Fruit fly (Drosophila melanogaster): ENCODE measurements around the gene CG17544.

The CG17544 gene

dm6 chr2L:19361632-19362142 is 36.6 kb downstream of the CG17544 start (continued):
- TF ChIP-seq Oli (tag; optimal IDR thresholded peaks at IDR 0.05) (peak; percentile 13), CoRest (tag; optimal IDR thresholded peaks at IDR 0.05) (peak; percentile 7), CG7963 (GFP tag; IDR thresholded peaks at IDR 0.05; ENCODE audit: partially characterized antibody) (no peak), cad (GFP tag; optimal IDR thresholded peaks at IDR 0.05) (no peak), CG17912 (GFP tag; optimal IDR thresholded peaks at IDR 0.05) (no peak), NC2α (GFP tag; optimal IDR thresholded peaks at IDR 0.05) (no peak), CG18011 (GFP tag; optimal IDR thresholded peaks at IDR 0.05) (no peak), bigmax (GFP tag; optimal IDR thresholded peaks at IDR 0.05) (no peak), dysf (GFP tag; IDR thresholded peaks at IDR 0.05) (no peak), ERR (GFP tag; optimal IDR thresholded peaks at IDR 0.05) (no peak), HLH3B (GFP tag; IDR thresholded peaks at IDR 0.05) (no peak), Rfx (GFP tag; IDR thresholded peaks at IDR 0.05) (no peak), Hmr (GFP tag; optimal IDR thresholded peaks at IDR 0.05) (peak; percentile 8), mam (GFP tag; optimal IDR thresholded peaks at IDR 0.05) (no peak), CG3163 (GFP tag; optimal IDR thresholded peaks at IDR 0.05) (no peak), CG15073 (GFP tag; optimal IDR thresholded peaks at IDR 0.05) (no peak), kni (GFP tag; optimal IDR thresholded peaks at IDR 0.05) (no peak), CG15479 (GFP tag; optimal IDR thresholded peaks at IDR 0.05) (no peak), ci (GFP tag; IDR thresholded peaks at IDR 0.05) (no peak), ab (GFP tag; optimal IDR thresholded peaks at IDR 0.05) (no peak), CG4820 (GFP tag; optimal IDR thresholded peaks at IDR 0.05) (no peak), CG15514 (GFP tag; optimal IDR thresholded peaks at IDR 0.05) (no peak), scrt (GFP tag; optimal IDR thresholded peaks at IDR 0.05) (no peak), CG8290 (GFP tag; optimal IDR thresholded peaks at IDR 0.05) (no peak), CG8290 (tag; optimal IDR thresholded peaks at IDR 0.05) (no peak), az2 (GFP tag; optimal IDR thresholded peaks at IDR 0.05) (peak; percentile 2), Aef1 (GFP tag; IDR thresholded peaks at IDR 0.05) (no peak), stc (GFP tag; IDR thresholded peaks at IDR 0.05) (no peak), CG32772 (GFP tag; IDR thresholded peaks at IDR 0.05) (no peak), CG18599 (GFP tag; optimal IDR thresholded peaks at IDR 0.05) (no peak), lilli (GFP tag; optimal IDR thresholded peaks at IDR 0.05) (no peak), Ssrp (tag; optimal IDR thresholded peaks at IDR 0.05) (peak; percentile 31), CG18764 (GFP tag; optimal IDR thresholded peaks at IDR 0.05) (no peak), grau (tag; optimal IDR thresholded peaks at IDR 0.05) (peak; percentile 35), cato (GFP tag; optimal IDR thresholded peaks at IDR 0.05; ENCODE audit: borderline replicate concordance) (no peak), dpn (GFP tag; optimal IDR thresholded peaks at IDR 0.05) (no peak), CG12391 (tag; optimal IDR thresholded peaks at IDR 0.05) (no peak), CG15601 (tag; optimal IDR thresholded peaks at IDR 0.05) (no peak), CG6854 (GFP tag; optimal IDR thresholded peaks at IDR 0.05) (no peak), ase (GFP tag; IDR thresholded peaks at IDR 0.05) (no peak), CG13424 (tag; optimal IDR thresholded peaks at IDR 0.05) (no peak), Sox100B (GFP tag; optimal IDR thresholded peaks at IDR 0.05) (no peak), da (GFP tag; optimal IDR thresholded peaks at IDR 0.05) (no peak), trh (GFP tag; optimal IDR thresholded peaks at IDR 0.05) (no peak), row (GFP tag; IDR thresholded peaks at IDR 0.05) (peak; percentile 20; the same call in 2 of the 3 replicates), crc (GFP tag; optimal IDR thresholded peaks at IDR 0.05) (no peak), CG11093 (GFP tag; IDR thresholded peaks at IDR 0.05) (no peak), CG13296 (GFP tag; optimal IDR thresholded peaks at IDR 0.05) (no peak), her (GFP tag; optimal IDR thresholded peaks at IDR 0.05) (no peak), CG4282 (GFP tag; optimal IDR thresholded peaks at IDR 0.05) (no peak), vfl (GFP tag; optimal IDR thresholded peaks at IDR 0.05) (no peak), CG11085 (GFP tag; IDR thresholded peaks at IDR 0.05) (no peak)
